Fruit fly (Drosophila melanogaster) whole organism, embryonic: ENCODE results near the gene eIF2gamma.

Source experiments
- Antp ChIP-seq: fragments of 200-800 bp; sonication (Bioruptor generic); optimal IDR thresholded peaks from 3 replicates; lab custom pipeline; 2016; ENCODE audit warnings: missing biosample characterization, missing genetic modification characterization
- Atf6 ChIP-seq: fragments of 200-800 bp; sonication (Bioruptor generic); IDR thresholded peaks from 2 replicates; pipeline ENCODE4 v1.3.6; 2022; ENCODE audit warnings: missing biosample characterization, missing genetic modification characterization
- B-H1 ChIP-seq: fragments of 200-800 bp; sonication (Bioruptor generic); IDR thresholded peaks from 3 replicates; pipeline ENCODE4 v1.3.6; 2022; ENCODE audit warnings: missing biosample characterization, missing genetic modification characterization
- BtbVII ChIP-seq: fragments of 200-800 bp; sonication (Bioruptor generic); optimal IDR thresholded peaks from 3 replicates; lab custom pipeline; 2017; ENCODE audit warnings: missing biosample characterization, mild to moderate bottlenecking, missing genetic modification characterization
- CG10321 ChIP-seq: fragments of 200-800 bp; sonication (Bioruptor generic); IDR thresholded peaks from 2 replicates; pipeline ENCODE4 v1.3.6; 2022; ENCODE audit warnings: missing biosample characterization, missing genetic modification characterization
- CG12155 ChIP-seq: fragments of 200-800 bp; sonication (Bioruptor generic); optimal IDR thresholded peaks from 3 replicates; lab custom pipeline; 2016; ENCODE audit warnings: missing biosample characterization, missing genetic modification characterization
- CG12236 ChIP-seq: fragments of 200-800 bp; sonication (Bioruptor generic); optimal IDR thresholded peaks from 2 replicates; lab custom pipeline; 2016; ENCODE audit warnings: missing biosample characterization, missing genetic modification characterization
- CG12744 ChIP-seq: fragments of 200-800 bp; sonication (Bioruptor generic); optimal IDR thresholded peaks from 2 replicates; lab custom pipeline; 2016; ENCODE audit warnings: missing biosample characterization, missing genetic modification characterization
- CG13123 ChIP-seq: fragments of 200-800 bp; sonication (Bioruptor generic); optimal IDR thresholded peaks from 2 replicates; lab custom pipeline; 2016; ENCODE audit warnings: missing biosample characterization, missing genetic modification characterization
- CG15479 ChIP-seq: fragments of 200-800 bp; sonication (Bioruptor generic); optimal IDR thresholded peaks from 3 replicates; lab custom pipeline; 2019; ENCODE audit warnings: missing biosample characterization, mild to moderate bottlenecking, missing genetic modification characterization, moderate library complexity
- CG17186 ChIP-seq: fragments of 200-800 bp; sonication (Bioruptor generic); optimal IDR thresholded peaks from 3 replicates; lab custom pipeline; 2017; ENCODE audit warnings: missing biosample characterization, missing genetic modification reagents, missing genetic modification characterization
- CG17829 ChIP-seq: fragments of 200-800 bp; optimal IDR thresholded peaks from 2 replicates; lab custom pipeline; 2019; ENCODE audit warnings: missing biosample characterization, mild to moderate bottlenecking, missing genetic modification characterization, moderate library complexity
- CG18476 ChIP-seq: fragments of 200-800 bp; sonication (Bioruptor generic); optimal IDR thresholded peaks from 2 replicates; lab custom pipeline; 2016; ENCODE audit warnings: missing biosample characterization, mild to moderate bottlenecking, missing genetic modification characterization
- CG2116 ChIP-seq: fragments of 200-800 bp; sonication (Bioruptor generic); optimal IDR thresholded peaks from 3 replicates; lab custom pipeline; 2018; ENCODE audit warnings: missing biosample characterization, mild to moderate bottlenecking, missing genetic modification characterization
- CG30020 ChIP-seq: fragments of 200-800 bp; optimal IDR thresholded peaks from 2 replicates; lab custom pipeline; 2019; ENCODE audit warnings: missing biosample characterization, mild to moderate bottlenecking, missing genetic modification characterization, moderate library complexity
- CG30431 ChIP-seq: fragments of 200-800 bp; sonication (Bioruptor generic); optimal IDR thresholded peaks from 2 replicates; lab custom pipeline; 2017; ENCODE audit warnings: missing biosample characterization, missing genetic modification characterization
- CG31365 ChIP-seq: fragments of 200-800 bp; sonication (Bioruptor generic); optimal IDR thresholded peaks from 2 replicates; lab custom pipeline; 2018; ENCODE audit warnings: missing biosample characterization, mild to moderate bottlenecking, missing genetic modification characterization
- CG32532 ChIP-seq: fragments of 200-800 bp; sonication (Bioruptor generic); IDR thresholded peaks from 2 replicates; pipeline ENCODE4 v1.3.6; 2022; ENCODE audit warnings: missing biosample characterization, missing genetic modification characterization
- CG4404 ChIP-seq: fragments of 200-800 bp; sonication (Bioruptor generic); IDR thresholded peaks from 2 replicates; pipeline ENCODE4 v1.3.6; 2022; ENCODE audit warnings: missing biosample characterization, missing genetic modification characterization
- CG4707 ChIP-seq: fragments of 200-800 bp; sonication (Bioruptor generic); optimal IDR thresholded peaks from 2 replicates; lab custom pipeline; 2018; ENCODE audit warnings: missing biosample characterization, mild to moderate bottlenecking, missing genetic modification characterization, moderate library complexity
- CG5180 ChIP-seq: fragments of 200-800 bp; sonication (Bioruptor generic); optimal IDR thresholded peaks from 3 replicates; lab custom pipeline; 2017; ENCODE audit warnings: missing biosample characterization, missing genetic modification characterization, mild to moderate bottlenecking, moderate library complexity, missing genetic modification reagents
- CG7987 ChIP-seq: fragments of 200-800 bp; sonication (Bioruptor generic); optimal IDR thresholded peaks from 2 replicates; lab custom pipeline; 2018; ENCODE audit warnings: missing biosample characterization, mild to moderate bottlenecking, missing genetic modification characterization, moderate library complexity
- CoRest ChIP-seq: fragments of 200-800 bp; sonication (Bioruptor generic); optimal IDR thresholded peaks from 3 replicates; lab custom pipeline; 2018; ENCODE audit warnings: missing biosample characterization, mild to moderate bottlenecking, missing genetic modification characterization, moderate library complexity
- Dek ChIP-seq: fragments of 200-800 bp; sonication (Bioruptor generic); optimal IDR thresholded peaks from 3 replicates; lab custom pipeline; 2019; ENCODE audit warnings: missing biosample characterization, mild to moderate bottlenecking, missing genetic modification characterization, moderate library complexity
- Drgx ChIP-seq: fragments of 200-800 bp; sonication (Bioruptor generic); IDR thresholded peaks from 2 replicates; pipeline ENCODE4 v1.3.6; 2022; ENCODE audit warnings: missing biosample characterization, missing genetic modification characterization
- Fer2 ChIP-seq: fragments of 200-800 bp; sonication (Bioruptor generic); optimal IDR thresholded peaks from 2 replicates; lab custom pipeline; 2018; ENCODE audit warnings: missing biosample characterization, mild to moderate bottlenecking, missing genetic modification characterization, moderate library complexity
- Hmx ChIP-seq: fragments of 200-800 bp; sonication (Bioruptor generic); optimal IDR thresholded peaks from 2 replicates; lab custom pipeline; 2016; ENCODE audit warnings: missing biosample characterization, missing genetic modification characterization
- Hr51 ChIP-seq, 2 experiments: fragments of 200-800 bp; sonication (Bioruptor generic); optimal IDR thresholded peaks; 2 replicates in 1 of 2; 3 replicates in 1 of 2; lab custom pipeline; 2016 to 2018; ENCODE audit warnings: missing biosample characterization in 2 of 2, missing genetic modification characterization in 2 of 2, mild to moderate bottlenecking in 1 of 2, moderate library complexity in 1 of 2
- Lim3 ChIP-seq: fragments of 200-800 bp; sonication (Bioruptor generic); IDR thresholded peaks from 2 replicates; pipeline ENCODE4 v1.3.6; 2022; ENCODE audit warnings: missing biosample characterization, missing genetic modification characterization
- NC2α ChIP-seq: fragments of 200-800 bp; sonication (Bioruptor generic); optimal IDR thresholded peaks from 2 replicates; lab custom pipeline; 2016; ENCODE audit warnings: missing biosample characterization, missing genetic modification characterization
- NC2β ChIP-seq: fragments of 200-800 bp; sonication (Bioruptor generic); optimal IDR thresholded peaks from 2 replicates; lab custom pipeline; 2016; ENCODE audit warnings: missing biosample characterization, missing genetic modification characterization
- Sry-β ChIP-seq: fragments of 200-800 bp; sonication (Bioruptor generic); optimal IDR thresholded peaks from 2 replicates; lab custom pipeline; 2018; ENCODE audit warnings: missing biosample characterization, mild to moderate bottlenecking, missing genetic modification characterization, moderate library complexity
- Tbp ChIP-seq: fragments of >200 bp; optimal IDR thresholded peaks from 2 replicates; lab custom pipeline; 2018; ENCODE audit warnings: missing biosample characterization, missing genetic modification characterization
- aop ChIP-seq: fragments of 200-800 bp; sonication (Bioruptor generic); IDR thresholded peaks from 2 replicates; pipeline ENCODE4 v1.3.6; 2022; ENCODE audit warnings: missing biosample characterization, missing genetic modification characterization
- cg ChIP-seq: fragments of 200-800 bp; sonication (Bioruptor generic); optimal IDR thresholded peaks from 3 replicates; lab custom pipeline; 2019; ENCODE audit warnings: missing biosample characterization, mild to moderate bottlenecking, missing genetic modification characterization, moderate library complexity
- chm ChIP-seq: fragments of 200-800 bp; sonication (Bioruptor generic); IDR thresholded peaks from 2 replicates; pipeline ENCODE4 v1.3.6; 2022; ENCODE audit warnings: missing biosample characterization, missing genetic modification characterization
- ci ChIP-seq: fragments of 200-800 bp; sonication (Bioruptor generic); IDR thresholded peaks from 3 replicates; pipeline ENCODE4 v1.3.6; 2022; ENCODE audit warnings: missing biosample characterization, missing genetic modification characterization
- lilli ChIP-seq: fragments of 200-800 bp; sonication (Bioruptor generic); optimal IDR thresholded peaks from 3 replicates; lab custom pipeline; 2016; ENCODE audit warnings: missing biosample characterization, missing genetic modification characterization
- mam ChIP-seq: fragments of 200-800 bp; sonication (Bioruptor generic); optimal IDR thresholded peaks from 3 replicates; lab custom pipeline; 2016; ENCODE audit warnings: missing biosample characterization, missing genetic modification characterization
- mld ChIP-seq: fragments of 200-800 bp; sonication (Bioruptor generic); IDR thresholded peaks from 3 replicates; pipeline ENCODE4 v1.3.6; 2022; ENCODE audit warnings: missing biosample characterization, missing genetic modification characterization; ENCODE audit not compliant: partially characterized antibody
- pfk ChIP-seq: fragments of 200-800 bp; sonication (Bioruptor generic); optimal IDR thresholded peaks from 2 replicates; lab custom pipeline; 2018; ENCODE audit warnings: missing biosample characterization, mild to moderate bottlenecking, missing genetic modification characterization, moderate library complexity
- prd ChIP-seq, 3 experiments: fragments of >200 bp in 2 of 3; fragments of 200-800 bp in 1 of 3; sonication (Bioruptor generic) in 1 of 3; optimal IDR thresholded peaks in 2 of 3; IDR thresholded peaks in 1 of 3; 2 replicates in 2 of 3; 3 replicates in 1 of 3; pipeline versions ENCODE4 v1.3.6 to Lab custom; 2017 to 2022; ENCODE audit warnings: missing biosample characterization in 1 of 3, missing genetic modification characterization in 1 of 3
- psq ChIP-seq: fragments of 200-800 bp; sonication (Bioruptor generic); optimal IDR thresholded peaks from 2 replicates; lab custom pipeline; 2017; ENCODE audit warnings: missing biosample characterization, missing genetic modification characterization
- sd ChIP-seq: fragments of 200-800 bp; sonication (Bioruptor generic); optimal IDR thresholded peaks from 3 replicates; lab custom pipeline; 2018; ENCODE audit warnings: missing biosample characterization, mild to moderate bottlenecking, missing genetic modification characterization, moderate library complexity
- sens-2 ChIP-seq: fragments of 200-800 bp; sonication (Bioruptor generic); IDR thresholded peaks from 2 replicates; pipeline ENCODE4 v1.3.6; 2022; ENCODE audit warnings: missing biosample characterization, missing genetic modification characterization
- slou ChIP-seq: fragments of 200-800 bp; sonication (Bioruptor generic); optimal IDR thresholded peaks from 3 replicates; lab custom pipeline; 2016; ENCODE audit warnings: missing biosample characterization, missing genetic modification characterization
- sob ChIP-seq: fragments of 200-800 bp; sonication (Bioruptor generic); IDR thresholded peaks from 2 replicates; pipeline ENCODE4 v1.3.6; 2022; ENCODE audit warnings: missing biosample characterization, missing genetic modification characterization
- tin ChIP-seq: fragments of 200-800 bp; sonication (Bioruptor generic); optimal IDR thresholded peaks from 3 replicates; lab custom pipeline; 2016; ENCODE audit warnings: missing biosample characterization, missing genetic modification characterization
- usp ChIP-seq: fragments of >200 bp; optimal IDR thresholded peaks from 2 replicates; lab custom pipeline; 2017; ENCODE audit warnings: missing biosample characterization, missing genetic modification characterization
- zf30C ChIP-seq: fragments of 200-800 bp; sonication (Bioruptor generic); optimal IDR thresholded peaks from 3 replicates; lab custom pipeline; 2018; ENCODE audit warnings: missing biosample characterization, mild to moderate bottlenecking, missing genetic modification characterization

eIF2gamma gene

dm6 chr3R:15275158-15275623 is 11.9 kb upstream of the eIF2gamma start, which contains the start of the genes Cp190 and CG4338 (continued):
- TF ChIP-seq CG31365 (tag; lab: Kevin White, UChicago) (peak; percentile 85), tin (GFP tag; lab: Kevin White, UChicago) (peak; percentile 98), CG4404 (GFP tag; lab: Robert Waterston, UW) (peak; percentile 97), NC2α (GFP tag; lab: Kevin White, UChicago) (peak; percentile 72), mld (GFP tag; lab: Robert Waterston, UW) (peak; percentile 45; the same call in 1 of the 3 replicates), Hmx (GFP tag; lab: Kevin White, UChicago) (peak; percentile 93), CG18476 (GFP tag; lab: Kevin White, UChicago) (peak; percentile 98), prd (optimal IDR thresholded peaks at IDR 0.05; lab: Kevin White, UChicago) (no peak), prd (GFP tag; IDR thresholded peaks at IDR 0.05; lab: Robert Waterston, UW) (peak; percentile 98), usp (GFP tag; lab: Kevin White, UChicago) (no peak), CG13123 (GFP tag; lab: Kevin White, UChicago) (peak; percentile 95), BtbVII (GFP tag; lab: Kevin White, UChicago) (peak; percentile 97), Dek (tag; lab: Kevin White, UChicago) (peak; percentile 98), zf30C (GFP tag; lab: Kevin White, UChicago) (peak; percentile 59), CG5180 (peak; percentile 89), CG30431 (peak; percentile 95), pfk (GFP tag; lab: Kevin White, UChicago) (peak; percentile 70), sob (GFP tag; lab: Robert Waterston, UW) (peak; percentile 96), CoRest (tag; lab: Kevin White, UChicago) (peak; percentile 100), aop (GFP tag; lab: Robert Waterston, UW) (no peak), slou (GFP tag; lab: Kevin White, UChicago) (peak; percentile 91), CG32532 (peak; percentile 98), CG15479 (GFP tag; lab: Kevin White, UChicago) (peak; percentile 81), CG17829 (peak; percentile 99), Tbp (GFP tag; lab: Kevin White, UChicago) (no peak), CG2116 (GFP tag; lab: Kevin White, UChicago) (peak; percentile 99), CG17186 (peak; percentile 91), CG12236 (GFP tag; lab: Kevin White, UChicago) (peak; percentile 79), CG30020 (tag; lab: Kevin White, UChicago) (peak; percentile 93), Antp (GFP tag; lab: Kevin White, UChicago) (peak; percentile 81), NC2β (GFP tag; lab: Kevin White, UChicago) (peak; percentile 88), Atf6 (GFP tag; lab: Robert Waterston, UW) (peak; percentile 97), lilli (peak; percentile 98), CG12744 (peak; percentile 84), ci (GFP tag; lab: Robert Waterston, UW) (peak; percentile 95), mam (GFP tag; lab: Kevin White, UChicago) (peak; percentile 93), B-H1 (peak; percentile 91), CG4707 (GFP tag; lab: Kevin White, UChicago) (peak; percentile 92), sens-2 (peak; percentile 94), chm (GFP tag; lab: Robert Waterston, UW) (peak; percentile 93), Hr51 (GFP tag; optimal IDR thresholded peaks at IDR 0.05; lab: Kevin White, UChicago) (peak; percentile 94 to 98), CG10321 (GFP tag; lab: Robert Waterston, UW) (peak; percentile 80), sd (tag; lab: Kevin White, UChicago) (peak; percentile 94), cg (peak; percentile 10), Sry-β (GFP tag; lab: Kevin White, UChicago) (peak; percentile 75), Lim3 (GFP tag; lab: Robert Waterston, UW) (peak; percentile 85), CG12155 (GFP tag; lab: Kevin White, UChicago) (peak; percentile 97), Drgx (GFP tag; lab: Robert Waterston, UW) (peak; percentile 95), CG7987 (GFP tag; lab: Kevin White, UChicago) (peak; percentile 87), psq (GFP tag; lab: Kevin White, UChicago) (peak; percentile 91), Fer2 (tag; lab: Kevin White, UChicago) (peak; percentile 99)
